Fruit fly (Drosophila melanogaster): ENCODE results near the gene Prosbeta3.
A peak's percentile ranks its signal among the peaks of the same experiment; 100 is the strongest.

The Prosbeta3 gene

DNA sequence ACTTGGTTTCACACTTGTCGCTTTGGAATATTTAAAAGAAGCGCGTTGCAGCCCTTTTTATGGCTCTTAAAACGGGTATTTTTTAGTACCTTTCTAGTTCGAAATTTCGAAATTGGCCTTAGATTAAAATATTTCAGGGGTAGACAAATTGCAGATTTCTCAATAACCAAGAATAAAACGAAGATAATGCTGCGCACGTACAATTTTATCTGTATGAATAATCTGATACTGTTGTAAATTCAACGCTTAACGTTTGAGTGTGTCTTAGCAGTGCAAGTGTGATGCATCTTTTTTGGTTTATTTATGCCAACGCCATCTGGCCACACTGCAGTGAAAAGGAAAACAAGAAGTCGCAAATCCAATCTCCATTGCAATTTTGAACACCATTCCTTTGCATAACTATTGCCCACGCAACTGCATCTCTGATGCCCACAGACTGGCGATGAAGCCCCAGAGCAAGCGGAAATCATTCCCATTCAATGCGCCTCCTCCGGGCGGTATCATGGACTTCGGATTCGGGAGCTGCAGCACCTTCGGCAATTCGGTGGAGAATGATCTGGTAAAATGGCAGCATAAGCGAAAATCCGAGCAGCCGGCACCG, 44.6 kb upstream of the Prosbeta3 start, which contains the start of gene Nmdmc:
Gene Nmdmc, minus strand, starts transcription at position 37 of the 601 bp plus-strand sequence.
- no peak for TF ChIP-seq D19B (GFP tag; optimal IDR thresholded peaks at IDR 0.05)
- TF ChIP-seq CG10431 (GFP tag; optimal IDR thresholded peaks at IDR 0.05): no peak
- no peak for TF ChIP-seq Mad (GFP tag; optimal IDR thresholded peaks at IDR 0.05)
- peak; percentile 60 for TF ChIP-seq CG1603 (tag; optimal IDR thresholded peaks at IDR 0.05)
- TF ChIP-seq CG18619 (GFP tag; optimal IDR thresholded peaks at IDR 0.05): no peak
- TF ChIP-seq Nf-YB (GFP tag; optimal IDR thresholded peaks at IDR 0.05): no peak
- peak; percentile 8 for TF ChIP-seq zen (tag; optimal IDR thresholded peaks at IDR 0.05)
- TF ChIP-seq CG4854 (GFP tag; optimal IDR thresholded peaks at IDR 0.05): no peak
- no peak for TF ChIP-seq Hmr (GFP tag; optimal IDR thresholded peaks at IDR 0.05)
- no peak for TF ChIP-seq bigmax (GFP tag; optimal IDR thresholded peaks at IDR 0.05)
- TF ChIP-seq CG17829 (tag; optimal IDR thresholded peaks at IDR 0.05): peak; percentile 20
- TF ChIP-seq gfzf (GFP tag; optimal IDR thresholded peaks at IDR 0.05): peak; percentile 95
- TF ChIP-seq sima (GFP tag; optimal IDR thresholded peaks at IDR 0.05): no peak
- no peak for TF ChIP-seq CG7357 (GFP tag; IDR thresholded peaks at IDR 0.05)
- TF ChIP-seq CoRest (tag; optimal IDR thresholded peaks at IDR 0.05): peak; percentile 29
- TF ChIP-seq Dp (GFP tag; optimal IDR thresholded peaks at IDR 0.05): peak; percentile 91
- peak in 1 of 2 experiments; percentile 5 for TF ChIP-seq Pdp1 (GFP tag; optimal IDR thresholded peaks at IDR 0.05)
- TF ChIP-seq Fer3 (tag; optimal IDR thresholded peaks at IDR 0.05): no peak
- no peak for TF ChIP-seq B-H1 (GFP tag; IDR thresholded peaks at IDR 0.05)
- TF ChIP-seq Atf6 (GFP tag; IDR thresholded peaks at IDR 0.05): no peak
- TF ChIP-seq tin (GFP tag; optimal IDR thresholded peaks at IDR 0.05): no peak
- TF ChIP-seq ab (GFP tag; optimal IDR thresholded peaks at IDR 0.05): no peak
- no peak for TF ChIP-seq p53 (GFP tag; optimal IDR thresholded peaks at IDR 0.05)
- TF ChIP-seq CG2120 (GFP tag; optimal IDR thresholded peaks at IDR 0.05): no peak
- TF ChIP-seq CG10366 (GFP tag; IDR thresholded peaks at IDR 0.05): no peak
- TF ChIP-seq MTF-1 (GFP tag; optimal IDR thresholded peaks at IDR 0.05; ENCODE audit: borderline replicate concordance): no peak
- no peak for TF ChIP-seq sqz (GFP tag; optimal IDR thresholded peaks at IDR 0.05)
- no peak for TF ChIP-seq CG12299 (tag; optimal IDR thresholded peaks at IDR 0.05)
- no peak for TF ChIP-seq nerfin-2 (GFP tag; IDR thresholded peaks at IDR 0.05; ENCODE audit: partially characterized antibody)
- TF ChIP-seq hkb (optimal IDR thresholded peaks at IDR 0.05): peak; percentile 64
- no peak for TF ChIP-seq hkb (GFP tag; IDR thresholded peaks at IDR 0.05)
- peak; percentile 26 for TF ChIP-seq CG34376 (GFP tag; optimal IDR thresholded peaks at IDR 0.05)
- TF ChIP-seq CG4282 (GFP tag; optimal IDR thresholded peaks at IDR 0.05): no peak
- peak; percentile 90 for TF ChIP-seq CG9797 (GFP tag; optimal IDR thresholded peaks at IDR 0.05)
- no peak for TF ChIP-seq Gug (GFP tag; IDR thresholded peaks at IDR 0.05)
- TF ChIP-seq ATbp (GFP tag; optimal IDR thresholded peaks at IDR 0.05): no peak
- no peak for TF ChIP-seq CG12104 (GFP tag; optimal IDR thresholded peaks at IDR 0.05)
- TF ChIP-seq lbe (GFP tag; optimal IDR thresholded peaks at IDR 0.05): peak; percentile 29
- peak; percentile 12 for TF ChIP-seq CG33557 (GFP tag; optimal IDR thresholded peaks at IDR 0.05)
- TF ChIP-seq row (GFP tag; IDR thresholded peaks at IDR 0.05): no peak
- TF ChIP-seq sr (GFP tag; IDR thresholded peaks at IDR 0.05): no peak
- no peak for TF ChIP-seq onecut (GFP tag; IDR thresholded peaks at IDR 0.05)
- peak; percentile 36 for TF ChIP-seq Nf-YC (tag; optimal IDR thresholded peaks at IDR 0.05)
- TF ChIP-seq Hr3 (GFP tag; optimal IDR thresholded peaks at IDR 0.05): no peak
- peak; percentile 16 for TF ChIP-seq gro (GFP tag; optimal IDR thresholded peaks at IDR 0.05)
- TF ChIP-seq ash1 (GFP tag; optimal IDR thresholded peaks at IDR 0.05): no peak
- TF ChIP-seq vnd (GFP tag; IDR thresholded peaks at IDR 0.05; ENCODE audit: partially characterized antibody): no peak
- TF ChIP-seq otp (GFP tag; IDR thresholded peaks at IDR 0.05): no peak
- TF ChIP-seq Fer2 (tag; optimal IDR thresholded peaks at IDR 0.05): no peak
- no peak for TF ChIP-seq CG12071 (GFP tag; optimal IDR thresholded peaks at IDR 0.05)
- TF ChIP-seq dan (GFP tag; IDR thresholded peaks at IDR 0.05): no peak

Measured in whole organism, embryonic.